Worm (Caenorhabditis elegans) whole organism, L3 larva: ENCODE measurements around the gene ndub-6.
A peak's percentile ranks its signal among the peaks of the same experiment; 100 is the strongest.

Experiments
- ZK546.5 ChIP-seq: sonication (generic microtip); optimal IDR thresholded peaks from 2 replicates; lab custom pipeline; 2017; ENCODE audit warnings: missing biosample characterization, missing genetic modification characterization
- aly-2 ChIP-seq: fragments of 150-350 bp; optimal IDR thresholded peaks from 2 replicates; lab custom pipeline; 2014; ENCODE audit warnings: missing biosample characterization, missing genetic modification characterization
- ceh-16 ChIP-seq: sonication (generic microtip); optimal IDR thresholded peaks from 2 replicates; lab custom pipeline; 2017; ENCODE audit warnings: missing biosample characterization, missing genetic modification characterization
- ceh-28 ChIP-seq: fragments of 150-350 bp; optimal IDR thresholded peaks from 2 replicates; lab custom pipeline; 2014; ENCODE audit warnings: missing biosample characterization, missing genetic modification reagents, missing genetic modification characterization
- ceh-82 ChIP-seq: fragments of 150-350 bp; optimal IDR thresholded peaks from 2 replicates; lab custom pipeline; 2014; ENCODE audit warnings: missing biosample characterization, missing genetic modification characterization
- ceh-9 ChIP-seq: sonication (generic microtip); optimal IDR thresholded peaks from 2 replicates; lab custom pipeline; 2018; ENCODE audit warnings: missing biosample characterization, missing genetic modification characterization
- daf-12 ChIP-seq: fragments of 150-350 bp; optimal IDR thresholded peaks from 2 replicates; lab custom pipeline; 2014; ENCODE audit warnings: missing biosample characterization, missing genetic modification reagents, missing genetic modification characterization
- egl-27 ChIP-seq: sonication (generic microtip); optimal IDR thresholded peaks from 4 replicates; lab custom pipeline; 2017; ENCODE audit warnings: missing biosample characterization, missing genetic modification reagents, missing genetic modification characterization
- elt-1 ChIP-seq: fragments of 150-350 bp; optimal IDR thresholded peaks from 2 replicates; lab custom pipeline; 2014; ENCODE audit warnings: missing biosample characterization, missing genetic modification characterization
- elt-2 ChIP-seq: sonication (generic microtip); optimal IDR thresholded peaks from 2 replicates; lab custom pipeline; 2016; ENCODE audit warnings: missing genetic modification reagents, mild to moderate bottlenecking, missing genetic modification characterization, missing compliant biosample characterization
- elt-3 ChIP-seq, 3 experiments: fragments of 150-350 bp in 1 of 3; sonication (generic microtip) in 2 of 3; optimal IDR thresholded peaks; 2 replicates in 2 of 3; 4 replicates in 1 of 3; lab custom pipeline; 2014 to 2017; ENCODE audit warnings: missing biosample characterization in 3 of 3, missing genetic modification characterization in 3 of 3
- eor-1 ChIP-seq, 2 experiments: fragments of 150-350 bp; optimal IDR thresholded peaks; 2 replicates each; lab custom pipeline; 2014 to 2018; ENCODE audit warnings: missing biosample characterization in 2 of 2, missing genetic modification characterization in 2 of 2
- fkh-10 ChIP-seq: sonication (generic microtip); optimal IDR thresholded peaks from 2 replicates; lab custom pipeline; 2017; ENCODE audit warnings: missing biosample characterization, missing genetic modification reagents, missing genetic modification characterization
- fkh-2 ChIP-seq: fragments of 150-350 bp; optimal IDR thresholded peaks from 2 replicates; lab custom pipeline; 2014; ENCODE audit warnings: missing biosample characterization, missing genetic modification reagents, missing genetic modification characterization
- fos-1 ChIP-seq: fragments of 150-350 bp; optimal IDR thresholded peaks from 2 replicates; lab custom pipeline; 2014; ENCODE audit warnings: missing biosample characterization, missing genetic modification characterization
- hmg-11 ChIP-seq: sonication (generic microtip); optimal IDR thresholded peaks from 2 replicates; lab custom pipeline; 2016; ENCODE audit warnings: missing genetic modification characterization, missing compliant biosample characterization
- lin-15B ChIP-seq: fragments of 150-350 bp; optimal IDR thresholded peaks from 2 replicates; lab custom pipeline; 2014; ENCODE audit warnings: missing biosample characterization, missing genetic modification characterization
- lsy-12 ChIP-seq: sonication (generic microtip); optimal IDR thresholded peaks from 2 replicates; lab custom pipeline; 2016; ENCODE audit warnings: mild to moderate bottlenecking, missing genetic modification characterization, missing compliant biosample characterization
- mdl-1 ChIP-seq: fragments of 150-350 bp; optimal IDR thresholded peaks from 2 replicates; lab custom pipeline; 2014; ENCODE audit warnings: missing biosample characterization, missing genetic modification characterization
- mml-1 ChIP-seq: fragments of 150-350 bp; sonication (generic microtip); optimal IDR thresholded peaks from 3 replicates; lab custom pipeline; 2014; ENCODE audit warnings: missing biosample characterization, missing genetic modification characterization
- nfya-1 ChIP-seq: sonication (generic microtip); optimal IDR thresholded peaks from 2 replicates; lab custom pipeline; 2017; ENCODE audit warnings: missing genetic modification characterization, mild to moderate bottlenecking, missing compliant biosample characterization, antibody characterized with exemption, moderate library complexity; ENCODE audit not compliant: insufficient read depth
- nhr-11 ChIP-seq: fragments of 150-350 bp; optimal IDR thresholded peaks from 2 replicates; lab custom pipeline; 2014; ENCODE audit warnings: missing biosample characterization, missing genetic modification characterization
- nhr-23 ChIP-seq: fragments of 150-350 bp; optimal IDR thresholded peaks from 2 replicates; lab custom pipeline; 2014; ENCODE audit warnings: missing biosample characterization, missing genetic modification reagents, missing genetic modification characterization
- nhr-237 ChIP-seq: fragments of 150-350 bp; optimal IDR thresholded peaks from 2 replicates; lab custom pipeline; 2014; ENCODE audit warnings: missing biosample characterization, missing genetic modification characterization
- nhr-28 ChIP-seq: fragments of 150-350 bp; optimal IDR thresholded peaks from 2 replicates; lab custom pipeline; 2014; ENCODE audit warnings: missing biosample characterization, missing genetic modification characterization
- nhr-76 ChIP-seq: fragments of 150-350 bp; sonication (generic microtip); optimal IDR thresholded peaks from 5 replicates; lab custom pipeline; 2014; ENCODE audit warnings: missing biosample characterization, missing genetic modification characterization
- pha-4 ChIP-seq: fragments of 150-350 bp; optimal IDR thresholded peaks from 2 replicates; lab custom pipeline; 2014; ENCODE audit warnings: missing biosample characterization, missing genetic modification reagents, missing genetic modification characterization
- pqm-1 ChIP-seq: fragments of 150-350 bp; optimal IDR thresholded peaks from 2 replicates; lab custom pipeline; 2017; ENCODE audit warnings: missing biosample characterization, missing genetic modification characterization, inconsistent platforms
- sea-2 ChIP-seq: fragments of 150-350 bp; sonication (generic microtip); optimal IDR thresholded peaks from 4 replicates; lab custom pipeline; 2014; ENCODE audit warnings: missing biosample characterization, missing genetic modification reagents, missing genetic modification characterization
- skn-1 ChIP-seq: fragments of 150-350 bp; optimal IDR thresholded peaks from 2 replicates; lab custom pipeline; 2014; ENCODE audit warnings: missing biosample characterization, missing genetic modification characterization
- snpc-4 ChIP-seq: fragments of 150-350 bp; optimal IDR thresholded peaks from 2 replicates; lab custom pipeline; 2014; ENCODE audit warnings: missing biosample characterization, missing genetic modification characterization
- unc-39 ChIP-seq: sonication (generic microtip); optimal IDR thresholded peaks from 4 replicates; lab custom pipeline; 2017; ENCODE audit warnings: missing biosample characterization, missing genetic modification characterization
- unc-62 ChIP-seq: fragments of 150-350 bp; sonication (generic microtip); optimal IDR thresholded peaks from 4 replicates; lab custom pipeline; 2014; ENCODE audit warnings: missing biosample characterization, missing genetic modification reagents, missing genetic modification characterization
- zag-1 ChIP-seq: fragments of 150-350 bp; optimal IDR thresholded peaks from 2 replicates; lab custom pipeline; 2014; ENCODE audit warnings: missing biosample characterization, missing genetic modification characterization
- ztf-4 ChIP-seq: fragments of 150-350 bp; optimal IDR thresholded peaks from 2 replicates; lab custom pipeline; 2014; ENCODE audit warnings: missing biosample characterization, missing genetic modification characterization

The ndub-6 gene

ce11 chrIV:11692071-11692673, 40.0 kb downstream of the ndub-6 start (continued):
- no peak for TF ChIP-seq eor-1 (tag; optimal IDR thresholded peaks at IDR 0.05; lab: Kevin White, UChicago)
- TF ChIP-seq ZK546.5 (tag; lab: Kevin White, UChicago), result no peak
- TF ChIP-seq fkh-2, result no peak
- no peak for TF ChIP-seq ceh-16
- peak; percentile 62 for TF ChIP-seq lin-15B
- peak; percentile 88 for TF ChIP-seq pqm-1
- no peak for TF ChIP-seq nhr-237
- no peak for TF ChIP-seq ceh-9 (tag; lab: Kevin White, UChicago)
- TF ChIP-seq skn-1 (tag; lab: Kevin White, UChicago), result peak; percentile 47
- TF ChIP-seq unc-62 (GFP tag; lab: Kevin White, UChicago), result peak; percentile 33
- TF ChIP-seq daf-12 (tag; lab: Kevin White, UChicago), result no peak
- TF ChIP-seq nhr-76, result no peak
- no peak for TF ChIP-seq mml-1
- no peak for TF ChIP-seq mdl-1
- peak; percentile 51 for TF ChIP-seq ceh-28 (tag; lab: Kevin White, UChicago)
- no peak for TF ChIP-seq ztf-4 (tag; lab: Kevin White, UChicago)
- TF ChIP-seq sea-2, result no peak
- peak; percentile 51 for TF ChIP-seq lsy-12 (tag; lab: Kevin White, UChicago)
- peak in 2 of 3 experiments; percentile 51 to 61 for TF ChIP-seq elt-3 (tag; optimal IDR thresholded peaks at IDR 0.05; lab: Kevin White, UChicago)

- TF ChIP-seq pqm-1, result no peak
- TF ChIP-seq nhr-28, result no peak
- no peak for TF ChIP-seq elt-3 (tag; optimal IDR thresholded peaks at IDR 0.05; lab: Kevin White, UChicago)
- no peak for TF ChIP-seq elt-2 (tag; lab: Kevin White, UChicago)
- no peak for TF ChIP-seq pha-4 (tag; lab: Kevin White, UChicago)
- TF ChIP-seq snpc-4, result no peak
- TF ChIP-seq daf-12 (tag; lab: Kevin White, UChicago), result no peak
- TF ChIP-seq hmg-11 (tag; lab: Kevin White, UChicago), result no peak
- TF ChIP-seq unc-39 (tag; lab: Kevin White, UChicago), result no peak
- no peak for TF ChIP-seq ceh-28 (tag; lab: Kevin White, UChicago)
- TF ChIP-seq unc-62 (GFP tag; lab: Kevin White, UChicago), result no peak
- no peak for TF ChIP-seq sea-2
- TF ChIP-seq mdl-1, result no peak
- no peak for TF ChIP-seq egl-27 (tag; lab: Kevin White, UChicago)
- no peak for TF ChIP-seq nhr-11 (tag; lab: Kevin White, UChicago)
- no peak for TF ChIP-seq eor-1 (tag; optimal IDR thresholded peaks at IDR 0.05; lab: Kevin White, UChicago)
- no peak for TF ChIP-seq skn-1 (tag; lab: Kevin White, UChicago)
- no peak for TF ChIP-seq nhr-23 (tag; lab: Kevin White, UChicago)
- no peak for TF ChIP-seq zag-1
- TF ChIP-seq, all 47 proteins: peak for 0
Observed at ce11 chrIV:11693493-11693892, 41.3 kb downstream of the ndub-6 start, which contains the start of gene ZK792.12. ZK792.12 (plus strand) TSS chrIV:11693793.

ce11 chrIV:11694143-11694542, 41.9 kb downstream of the ndub-6 start, which contains the start of gene ZK792.7:
ZK792.7 (plus strand) TSS chrIV:11694443.
- TF ChIP-seq fkh-10 (GFP tag; lab: Kevin White, UChicago) (no peak), ceh-82 (no peak), nhr-23 (tag; lab: Kevin White, UChicago) (no peak), elt-1 (no peak), elt-3 (tag; optimal IDR thresholded peaks at IDR 0.05; lab: Kevin White, UChicago) (no peak), nhr-237 (no peak), ceh-28 (tag; lab: Kevin White, UChicago) (no peak), nfya-1 (tag; lab: Kevin White, UChicago) (no peak), ztf-4 (tag; lab: Kevin White, UChicago) (no peak)

ce11 chrIV:11695634-11696033, 43.4 kb downstream of the ndub-6 start:
- TF ChIP-seq aly-2 (tag; lab: Kevin White, UChicago) (no peak), ceh-82 (no peak), unc-39 (tag; lab: Kevin White, UChicago) (no peak), nhr-23 (tag; lab: Kevin White, UChicago) (peak; percentile 6), elt-3 (tag; optimal IDR thresholded peaks at IDR 0.05; lab: Kevin White, UChicago) (no peak), fos-1 (tag; lab: Kevin White, UChicago) (no peak)
